Fruit fly (Drosophila melanogaster) ovary, adult (tissue): Measurements from ENCODE around the gene Osi4.

Experiments
- CG17801 ChIP-seq: fragments of 200-800 bp; optimal IDR thresholded peaks from 2 replicates; lab custom pipeline; 2019; ENCODE audit warnings: missing biosample characterization, mild to moderate bottlenecking, missing genetic modification characterization, moderate library complexity; ENCODE audit not compliant: partially characterized antibody

Osi4 gene

dm6 chr3R:6233104-6233503 lies 11.5 kb upstream of the Osi4 start:
- no peak for TF ChIP-seq CG17801 (GFP tag; lab: Kevin White, UChicago)

dm6 chr3R:6231391-6231790 lies 9.8 kb upstream of the Osi4 start:
- no peak for TF ChIP-seq CG17801 (GFP tag; lab: Kevin White, UChicago)

dm6 chr3R:6230298-6230697 lies 8.7 kb upstream of the Osi4 start:
- TF ChIP-seq CG17801 (GFP tag; lab: Kevin White, UChicago), result no peak

dm6 chr3R:6229055-6229841 lies 7.7 kb upstream of the Osi4 start:
- no peak for TF ChIP-seq CG17801 (GFP tag; lab: Kevin White, UChicago)

- no peak for TF ChIP-seq CG17801 (GFP tag; lab: Kevin White, UChicago)
These were observed 5.5 kb upstream of the Osi4 start, which contains the start of gene Osi5 for dm6 chr3R:6226997-6227562. TSS of gene Osi5 (plus strand) at chr3R:6227512.

dm6 chr3R:6226156-6226555 lies 4.6 kb upstream of the Osi4 start:
- no peak for TF ChIP-seq CG17801 (GFP tag; lab: Kevin White, UChicago)

dm6 chr3R:6222119-6222518 lies 538 bp upstream of the Osi4 start:
- TF ChIP-seq CG17801 (GFP tag; lab: Kevin White, UChicago), result no peak

- TF ChIP-seq CG17801 (GFP tag; lab: Kevin White, UChicago), result no peak
These were observed 6.3 kb downstream of the Osi4 start, which contains the start of gene Osi3 for dm6 chr3R:6215053-6215882. TSS of gene Osi3 (plus strand) at chr3R:6215832.

- TF ChIP-seq CG17801 (GFP tag; lab: Kevin White, UChicago), result no peak
These were observed 7.4 kb downstream of the Osi4 start for dm6 chr3R:6214227-6214626.

dm6 chr3R:6211041-6211377 lies 10.6 kb downstream of the Osi4 start:
- TF ChIP-seq CG17801 (GFP tag; lab: Kevin White, UChicago), result no peak

- TF ChIP-seq CG17801 (GFP tag; lab: Kevin White, UChicago), result no peak
These were observed 11.1 kb downstream of the Osi4 start for dm6 chr3R:6210266-6211040.

- no peak for TF ChIP-seq CG17801 (GFP tag; lab: Kevin White, UChicago)
These were observed 12.5 kb downstream of the Osi4 start, which contains the start of gene Osi2 for dm6 chr3R:6209073-6209472. TSS of gene Osi2 (plus strand) at chr3R:6209373.

- no peak for TF ChIP-seq CG17801 (GFP tag; lab: Kevin White, UChicago)
These were observed 18.6 kb downstream of the Osi4 start for dm6 chr3R:6203000-6203399.

- TF ChIP-seq CG17801 (GFP tag; lab: Kevin White, UChicago), result no peak
These were observed 21.9 kb downstream of the Osi4 start for dm6 chr3R:6199717-6200116.

- TF ChIP-seq CG17801 (GFP tag; lab: Kevin White, UChicago), result no peak
These were observed 23.1 kb downstream of the Osi4 start, which contains the start of gene Osi24 for dm6 chr3R:6198488-6198892. TSS of gene Osi24 (plus strand) at chr3R:6198811.
